Worm (Caenorhabditis elegans): Measurements from ENCODE around the gene pssy-1.

Gene pssy-1

DNA sequence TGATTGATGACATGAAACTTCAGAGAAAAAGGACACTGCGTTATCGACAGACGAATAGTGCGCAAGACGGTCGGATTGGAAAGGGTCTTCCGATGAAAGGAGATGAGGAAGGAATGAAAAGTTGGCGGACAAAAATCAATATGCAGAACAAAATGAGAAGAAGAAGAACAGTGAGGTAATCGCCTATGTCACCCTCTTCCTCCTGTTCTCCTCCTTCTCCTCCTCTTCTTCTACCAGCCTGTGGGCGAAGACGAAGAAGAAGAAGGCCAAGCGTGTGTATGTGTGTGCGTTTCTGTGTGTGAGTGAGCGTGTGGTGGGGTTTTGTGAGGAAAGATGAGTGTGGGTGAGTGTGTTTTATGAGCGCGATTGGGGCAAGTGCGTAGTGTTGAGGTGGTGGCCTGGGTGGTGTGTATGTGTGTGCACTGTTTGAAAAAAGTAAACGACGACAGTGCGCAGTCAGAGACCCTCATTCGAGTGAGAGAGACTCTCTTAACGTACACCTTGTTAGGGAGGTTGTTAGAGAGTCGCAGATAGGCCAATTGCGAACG, 33.1 kb upstream of the pssy-1 start, which contains the start of gene tsp-21 (continued):
- peak; percentile 94 for TF ChIP-seq lin-14 (GFP tag; optimal IDR thresholded peaks at IDR 0.05)
- TF ChIP-seq efl-3 (GFP tag; optimal IDR thresholded peaks at IDR 0.05), result no peak
- TF ChIP-seq swsn-7 (tag; optimal IDR thresholded peaks at IDR 0.05), result peak; percentile 66
- no peak for TF ChIP-seq lin-39 (tag; optimal IDR thresholded peaks at IDR 0.05)
- no peak for TF ChIP-seq pag-3 (tag; optimal IDR thresholded peaks at IDR 0.05; ENCODE audit: borderline replicate concordance, insufficient read depth)
- TF ChIP-seq nhr-76 (tag; optimal IDR thresholded peaks at IDR 0.05), result no peak

- TF ChIP-seq dpl-1 (GFP tag; optimal IDR thresholded peaks at IDR 0.05), result no peak
- TF ChIP-seq nhr-71 (tag; optimal IDR thresholded peaks at IDR 0.05), result peak; percentile 36
- TF ChIP-seq ceh-8 (GFP tag; optimal IDR thresholded peaks at IDR 0.05), result no peak
- TF ChIP-seq rnt-1 (tag; optimal IDR thresholded peaks at IDR 0.05), result peak; percentile 28
- peak; percentile 9 for TF ChIP-seq unc-130 (tag; optimal IDR thresholded peaks at IDR 0.05)
- TF ChIP-seq efl-1 (optimal IDR thresholded peaks at IDR 0.05), result no peak
- TF ChIP-seq efl-1 (GFP tag; optimal IDR thresholded peaks at IDR 0.05 in 1 of 2), result peak in 1 of 2 experiments; percentile 61
- peak; percentile 41 for TF ChIP-seq lin-14 (GFP tag; optimal IDR thresholded peaks at IDR 0.05)
- no peak for TF ChIP-seq skn-1 (tag; optimal IDR thresholded peaks at IDR 0.05)
Measured at ce11 chrX:9933291-9934008, 31.9 kb upstream of the pssy-1 start.

- TF ChIP-seq elt-2 (tag; optimal IDR thresholded peaks at IDR 0.05) (peak; percentile 31), nhr-71 (tag; optimal IDR thresholded peaks at IDR 0.05) (no peak), efl-1 (optimal IDR thresholded peaks at IDR 0.05) (no peak), efl-1 (GFP tag; optimal IDR thresholded peaks at IDR 0.05 in 1 of 2) (peak in 1 of 2 experiments; percentile 47)
Measured at ce11 chrX:9934009-9934323, 31.4 kb upstream of the pssy-1 start.

ce11 chrX:9938091-9938490, 27.3 kb upstream of the pssy-1 start:
- TF ChIP-seq blmp-1 (tag; optimal IDR thresholded peaks at IDR 0.05) (peak; percentile 56), lin-13 (GFP tag; optimal IDR thresholded peaks at IDR 0.05) (no peak), jun-1 (tag; optimal IDR thresholded peaks at IDR 0.05) (peak; percentile 9), C04F5.9 (tag; optimal IDR thresholded peaks at IDR 0.05) (no peak), ztf-4 (tag; optimal IDR thresholded peaks at IDR 0.05) (peak; percentile 5), efl-1 (optimal IDR thresholded peaks at IDR 0.05) (no peak), efl-1 (GFP tag; optimal IDR thresholded peaks at IDR 0.05 in 1 of 2) (peak in 1 of 2 experiments; percentile 23)

DNA sequence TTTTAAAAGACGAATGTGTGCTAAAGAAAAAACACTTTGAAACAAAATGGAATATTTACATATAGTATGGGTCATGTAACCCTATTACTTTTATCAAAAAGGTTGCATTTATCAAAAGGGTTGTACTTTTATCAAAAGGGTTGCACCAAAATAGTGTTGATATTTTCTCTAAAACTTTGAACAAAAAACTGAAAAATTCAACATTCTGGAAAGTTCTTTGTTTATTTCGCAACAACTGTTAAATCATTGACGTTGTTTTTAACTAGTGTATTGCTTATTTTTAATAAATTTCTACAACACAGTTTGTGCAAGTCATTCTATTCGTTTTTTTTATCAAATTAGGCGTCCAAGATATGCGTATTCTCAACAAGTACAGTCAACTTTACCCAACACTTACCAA, 26.9 kb upstream of the pssy-1 start, which contains the start of the genes C17G1.5 and C17G1.14:
Gene C17G1.5 (plus strand): TSS at position 266 of the 400 bp plus-strand sequence.
Gene C17G1.14 (plus strand): TSS at position 277 of the 400 bp plus-strand sequence.
- TF ChIP-seq hlh-4 (tag; optimal IDR thresholded peaks at IDR 0.05), result no peak
- no peak for TF ChIP-seq nhr-77 (tag; optimal IDR thresholded peaks at IDR 0.05)
- no peak for TF ChIP-seq tlp-1 (tag; optimal IDR thresholded peaks at IDR 0.05)
- TF ChIP-seq skn-1 (tag; optimal IDR thresholded peaks at IDR 0.05), result no peak
- TF ChIP-seq nhr-12 (tag; optimal IDR thresholded peaks at IDR 0.05), result no peak
- TF ChIP-seq C16A3.4 (tag; optimal IDR thresholded peaks at IDR 0.05), result no peak
- no peak for TF ChIP-seq ceh-63 (GFP tag; optimal IDR thresholded peaks at IDR 0.05)
- no peak for TF ChIP-seq unc-98 (GFP tag; IDR thresholded peaks at IDR 0.05)
- TF ChIP-seq ztf-4 (tag; optimal IDR thresholded peaks at IDR 0.05), result no peak
- TF ChIP-seq alr-1 (tag; optimal IDR thresholded peaks at IDR 0.05; ENCODE audit: borderline replicate concordance), result no peak
- no peak for TF ChIP-seq unc-30 (tag; optimal IDR thresholded peaks at IDR 0.05)
- no peak for TF ChIP-seq lin-39 (tag; optimal IDR thresholded peaks at IDR 0.05)
- no peak for TF ChIP-seq nhr-47 (tag; optimal IDR thresholded peaks at IDR 0.05)
- no peak for TF ChIP-seq nhr-85 (tag)

- TF ChIP-seq lsy-2 (tag; optimal IDR thresholded peaks at IDR 0.05), result no peak
- TF ChIP-seq unc-98 (GFP tag; IDR thresholded peaks at IDR 0.05), result no peak
- TF ChIP-seq dpl-1 (GFP tag; optimal IDR thresholded peaks at IDR 0.05), result no peak
- TF ChIP-seq fos-1 (tag; optimal IDR thresholded peaks at IDR 0.05), result no peak
- no peak for TF ChIP-seq unc-62 (GFP tag; optimal IDR thresholded peaks at IDR 0.05)
- no peak for TF ChIP-seq efl-1 (optimal IDR thresholded peaks at IDR 0.05)
- TF ChIP-seq efl-1 (GFP tag; optimal IDR thresholded peaks at IDR 0.05 in 1 of 2), result no peak
- TF ChIP-seq ceh-90 (tag; optimal IDR thresholded peaks at IDR 0.05), result no peak
- TF ChIP-seq unc-130 (tag; optimal IDR thresholded peaks at IDR 0.05), result no peak
- no peak for TF ChIP-seq lin-35 (GFP tag; optimal IDR thresholded peaks at IDR 0.05)
- no peak for TF ChIP-seq nhr-90 (tag; optimal IDR thresholded peaks at IDR 0.05; ENCODE audit: poor library complexity)
- TF ChIP-seq ceh-82 (tag; optimal IDR thresholded peaks at IDR 0.05), result no peak
- no peak for TF ChIP-seq egl-13 (tag; optimal IDR thresholded peaks at IDR 0.05)
- TF ChIP-seq hlh-4 (tag; optimal IDR thresholded peaks at IDR 0.05), result no peak
- no peak for TF ChIP-seq isw-1 (GFP tag; IDR thresholded peaks at IDR 0.05)
- TF ChIP-seq nhr-84 (tag; optimal IDR thresholded peaks at IDR 0.05), result no peak
Measured at ce11 chrX:9940524-9940923, 24.9 kb upstream of the pssy-1 start.

All from whole organism, L1 larva.